Fruit fly (Drosophila melanogaster): ENCODE data around the gene CG34283.

DNA sequence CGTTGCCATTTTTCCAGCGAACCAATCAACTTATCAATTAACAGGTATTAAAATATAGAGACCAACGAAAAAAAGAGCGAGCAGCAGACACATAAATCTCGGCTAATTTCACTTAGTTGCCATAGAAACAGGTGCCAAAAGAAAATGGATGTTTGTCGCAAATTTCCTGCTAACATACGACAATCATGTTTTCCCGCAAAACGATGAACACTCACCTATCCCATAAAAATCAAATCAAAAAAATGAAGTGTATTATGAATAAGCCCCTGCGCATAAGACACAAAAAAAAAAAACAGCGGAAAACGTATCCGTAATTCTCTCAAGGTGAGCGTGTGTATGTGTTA lies 19.4 kb upstream of the CG34283 start:
- TF ChIP-seq Lpt (GFP tag; optimal IDR thresholded peaks at IDR 0.05), result no peak
- no peak for TF ChIP-seq Hr38 (GFP tag; optimal IDR thresholded peaks at IDR 0.05)
- no peak for TF ChIP-seq Blimp-1 (GFP tag; optimal IDR thresholded peaks at IDR 0.05)
- no peak for TF ChIP-seq ss (GFP tag; optimal IDR thresholded peaks at IDR 0.05)
- no peak for TF ChIP-seq dac (GFP tag; optimal IDR thresholded peaks at IDR 0.05)
- TF ChIP-seq CG31627 (GFP tag; optimal IDR thresholded peaks at IDR 0.05), result no peak
- no peak for TF ChIP-seq Sox15 (GFP tag; optimal IDR thresholded peaks at IDR 0.05)
- TF ChIP-seq CG15336 (GFP tag; IDR thresholded peaks at IDR 0.05), result no peak
- no peak for TF ChIP-seq Hr4 (GFP tag; optimal IDR thresholded peaks at IDR 0.05)
- TF ChIP-seq CG1621 (tag; optimal IDR thresholded peaks at IDR 0.05), result no peak
- TF ChIP-seq CG11762 (GFP tag; optimal IDR thresholded peaks at IDR 0.05; ENCODE audit: insufficient read depth), result no peak
- TF ChIP-seq spab (GFP tag; optimal IDR thresholded peaks at IDR 0.05), result no peak
- no peak for TF ChIP-seq cyc (GFP tag; optimal IDR thresholded peaks at IDR 0.05)
